Fruit fly (Drosophila melanogaster) whole organism, prepupa: ENCODE results near the gene CG13398.

Experiments
- Blimp-1 ChIP-seq: fragments of 200-800 bp; sonication (Bioruptor generic); optimal IDR thresholded peaks from 3 replicates; lab custom pipeline; 2017; ENCODE audit warnings: missing biosample characterization, missing genetic modification characterization, mild to moderate bottlenecking, moderate library complexity, missing genetic modification reagents
- CG16779 ChIP-seq: fragments of 200-800 bp; sonication (Bioruptor generic); optimal IDR thresholded peaks from 3 replicates; lab custom pipeline; 2017; ENCODE audit warnings: missing biosample characterization, mild to moderate bottlenecking, missing genetic modification characterization
- CG3032 ChIP-seq: fragments of 200-800 bp; optimal IDR thresholded peaks from 2 replicates; lab custom pipeline; 2019; ENCODE audit warnings: missing biosample characterization, mild to moderate bottlenecking, missing genetic modification characterization, moderate library complexity
- CG4318 ChIP-seq: fragments of 200-800 bp; sonication (Bioruptor generic); optimal IDR thresholded peaks from 3 replicates; lab custom pipeline; 2017; ENCODE audit warnings: missing biosample characterization, mild to moderate bottlenecking, missing genetic modification characterization
- CG6276 ChIP-seq: fragments of 200-800 bp; sonication (Bioruptor generic); optimal IDR thresholded peaks from 2 replicates; lab custom pipeline; 2017; ENCODE audit warnings: missing biosample characterization, mild to moderate bottlenecking, missing genetic modification characterization
- CG6854 ChIP-seq: fragments of 200-800 bp; sonication (Bioruptor generic); optimal IDR thresholded peaks from 2 replicates; lab custom pipeline; 2017; ENCODE audit warnings: missing biosample characterization, mild to moderate bottlenecking, missing genetic modification characterization
- CG8319 ChIP-seq: fragments of 200-800 bp; sonication (Bioruptor generic); optimal IDR thresholded peaks from 3 replicates; lab custom pipeline; 2016; ENCODE audit warnings: missing biosample characterization, missing genetic modification characterization
- CG8632 ChIP-seq: fragments of 200-800 bp; sonication (Bioruptor generic); optimal IDR thresholded peaks from 3 replicates; lab custom pipeline; 2016; ENCODE audit warnings: missing biosample characterization, missing genetic modification characterization
- Lpt ChIP-seq: fragments of 200-800 bp; sonication (Bioruptor generic); optimal IDR thresholded peaks from 3 replicates; lab custom pipeline; 2016; ENCODE audit warnings: missing biosample characterization, missing genetic modification characterization
- Sox15 ChIP-seq: fragments of 200-800 bp; sonication (Bioruptor generic); optimal IDR thresholded peaks from 3 replicates; lab custom pipeline; 2016; ENCODE audit warnings: missing biosample characterization, missing genetic modification characterization
- dsx ChIP-seq: fragments of 200-800 bp; optimal IDR thresholded peaks from 3 replicates; lab custom pipeline; 2019; ENCODE audit warnings: missing biosample characterization, mild to moderate bottlenecking, missing genetic modification characterization, moderate library complexity; ENCODE audit not compliant: poor library complexity, severe bottlenecking
- eg ChIP-seq: fragments of 200-800 bp; sonication (Bioruptor generic); IDR thresholded peaks from 3 replicates; pipeline ENCODE4 v1.3.6; 2022; ENCODE audit warnings: missing biosample characterization, missing genetic modification characterization
- fd85E ChIP-seq: fragments of 200-800 bp; sonication (Bioruptor generic); optimal IDR thresholded peaks from 3 replicates; lab custom pipeline; 2016; ENCODE audit warnings: missing biosample characterization, missing genetic modification characterization

DNA sequence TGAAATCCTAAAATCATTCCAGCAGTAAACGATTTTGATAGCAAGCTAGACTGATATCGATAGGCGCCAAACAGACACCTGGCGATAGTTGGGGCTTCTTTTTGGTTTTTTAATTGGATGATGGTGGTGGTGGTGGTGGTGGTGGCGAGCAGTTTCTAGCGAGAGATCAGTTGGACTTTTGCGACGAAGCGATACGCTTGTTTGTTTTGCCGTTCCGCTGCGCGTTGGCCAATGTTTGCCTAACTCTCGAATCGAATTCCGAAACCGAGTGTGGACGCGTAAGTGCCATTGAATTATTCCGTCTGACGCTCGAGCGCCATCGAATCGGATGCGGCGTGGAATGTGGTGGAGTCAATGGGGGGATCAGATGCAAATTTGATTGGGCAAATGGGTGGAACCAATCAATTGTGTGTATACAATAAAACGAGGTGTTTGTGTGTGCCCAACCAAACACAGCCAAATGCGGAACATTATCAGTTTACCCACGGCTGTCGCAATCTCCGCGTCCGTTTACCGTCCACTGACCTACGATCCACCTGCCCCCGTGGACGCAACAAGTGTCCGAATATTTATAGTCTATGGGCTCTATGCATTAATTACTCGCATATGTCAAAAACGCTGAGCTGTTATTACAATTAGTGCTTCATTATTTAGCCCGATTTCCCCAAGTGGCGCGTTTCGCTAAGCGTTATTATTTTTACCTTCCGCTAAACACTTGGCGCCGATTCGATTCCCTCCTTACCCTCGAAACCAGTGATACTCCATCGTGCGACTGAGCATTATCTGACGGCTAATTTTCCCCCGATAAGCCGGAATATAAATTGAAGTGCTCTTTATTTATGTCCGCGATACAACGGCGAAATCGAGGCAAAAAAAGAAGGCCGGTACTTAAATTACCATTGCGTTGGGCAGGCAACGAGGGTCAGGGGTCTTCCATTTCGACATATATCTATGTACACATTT is 44.4 kb downstream of the CG13398 start, which contains the start of gene CG17292:
- TF ChIP-seq CG6854 (GFP tag; lab: Kevin White, UChicago), result no peak
- TF ChIP-seq CG6276 (GFP tag; lab: Kevin White, UChicago), result peak; percentile 16
- TF ChIP-seq eg (GFP tag; lab: Robert Waterston, UW), result peak; percentile 71; the same call in 2 of the 3 replicates
- no peak for TF ChIP-seq fd85E
- peak; percentile 38 for TF ChIP-seq Lpt
- TF ChIP-seq CG4318 (GFP tag; lab: Kevin White, UChicago), result no peak
- TF ChIP-seq CG16779 (tag; lab: Kevin White, UChicago), result peak; percentile 46
- TF ChIP-seq CG8319 (GFP tag; lab: Kevin White, UChicago), result no peak
- no peak for TF ChIP-seq dsx (GFP tag; lab: Kevin White, UChicago)
- no peak for TF ChIP-seq Blimp-1
- TF ChIP-seq CG3032 (tag; lab: Kevin White, UChicago), result peak; percentile 21
- no peak for TF ChIP-seq Sox15 (GFP tag; lab: Kevin White, UChicago)
- TF ChIP-seq CG8632 (GFP tag; lab: Kevin White, UChicago), result no peak
